Fruit fly (Drosophila melanogaster): ENCODE measurements around the gene Rrp6.

Rrp6 gene

DNA sequence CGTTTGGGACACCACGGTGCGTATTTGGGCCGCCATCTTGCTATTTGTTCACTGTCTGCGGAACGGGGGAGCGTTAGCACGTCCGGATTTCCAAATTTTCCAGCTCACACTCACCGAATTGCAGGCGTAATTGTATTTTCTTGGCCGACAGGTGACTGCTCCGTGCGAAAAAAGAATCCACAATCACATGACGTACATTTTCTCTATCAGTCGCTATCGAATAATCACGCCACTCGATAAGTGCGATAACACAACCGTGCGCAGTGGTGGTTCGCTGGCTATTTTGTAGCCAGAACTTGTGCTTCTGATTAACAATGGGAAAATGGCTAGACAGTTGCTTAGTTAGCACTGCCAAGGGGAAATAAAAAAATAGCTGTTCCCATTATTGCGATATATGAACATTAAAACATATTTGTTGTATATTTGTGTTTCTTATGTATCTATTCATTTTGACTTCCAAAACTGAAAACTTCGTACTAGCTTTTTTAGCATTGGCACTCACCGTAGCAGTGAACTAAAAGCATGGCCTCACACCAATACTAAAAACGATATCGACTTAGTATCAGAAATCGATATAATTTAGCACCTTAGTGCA lies 17.9 kb upstream of the Rrp6 start, which contains the start of gene VhaPPA1-1 (continued):
- TF ChIP-seq Six4 (GFP tag; optimal IDR thresholded peaks at IDR 0.05) (no peak), CG12104 (GFP tag; optimal IDR thresholded peaks at IDR 0.05) (no peak), CG7786 (GFP tag; optimal IDR thresholded peaks at IDR 0.05) (no peak), Mes4 (GFP tag; optimal IDR thresholded peaks at IDR 0.05) (no peak), CG12299 (tag; optimal IDR thresholded peaks at IDR 0.05) (peak; percentile 21), CG3838 (GFP tag; optimal IDR thresholded peaks at IDR 0.05) (no peak), Dip2 (GFP tag; IDR thresholded peaks at IDR 0.05) (no peak), CG42726 (GFP tag; IDR thresholded peaks at IDR 0.05; ENCODE audit: partially characterized antibody) (no peak), CG12744 (GFP tag; optimal IDR thresholded peaks at IDR 0.05) (no peak), en (GFP tag; optimal IDR thresholded peaks at IDR 0.05) (no peak), Hr78 (GFP tag; optimal IDR thresholded peaks at IDR 0.05) (no peak), CG8290 (GFP tag; optimal IDR thresholded peaks at IDR 0.05) (no peak), CG8290 (tag; optimal IDR thresholded peaks at IDR 0.05) (peak in 1 of 2 experiments; percentile 2), salm (tag; optimal IDR thresholded peaks at IDR 0.05) (no peak), CG16815 (GFP tag; optimal IDR thresholded peaks at IDR 0.05) (no peak), CG2202 (tag; optimal IDR thresholded peaks at IDR 0.05) (peak; percentile 2), TFAM (GFP tag; optimal IDR thresholded peaks at IDR 0.05) (no peak), Ada2b (GFP tag; IDR thresholded peaks at IDR 0.05) (0 out of 2 replicates have a peak, but pooled peaks have one; percentile 14), PHDP (tag; optimal IDR thresholded peaks at IDR 0.05) (no peak), Kr (GFP tag; optimal IDR thresholded peaks at IDR 0.05) (no peak), pita (GFP tag; optimal IDR thresholded peaks at IDR 0.05) (peak; percentile 78), NFAT (GFP tag; IDR thresholded peaks at IDR 0.05) (no peak), CG10462 (GFP tag; optimal IDR thresholded peaks at IDR 0.05) (no peak), CG13123 (GFP tag; optimal IDR thresholded peaks at IDR 0.05) (no peak), Fer2 (tag; optimal IDR thresholded peaks at IDR 0.05) (no peak), gfzf (GFP tag; optimal IDR thresholded peaks at IDR 0.05) (peak; percentile 51), CG13287 (GFP tag; IDR thresholded peaks at IDR 0.05; ENCODE audit: partially characterized antibody) (peak; percentile 36), B-H1 (GFP tag; IDR thresholded peaks at IDR 0.05) (no peak), so (GFP tag; IDR thresholded peaks at IDR 0.05) (no peak), lola (GFP tag; optimal IDR thresholded peaks at IDR 0.05) (peak in 1 of 3 experiments; percentile 42), Lim3 (GFP tag; IDR thresholded peaks at IDR 0.05) (no peak), pb (GFP tag; optimal IDR thresholded peaks at IDR 0.05) (no peak), CG14860 (GFP tag; IDR thresholded peaks at IDR 0.05; ENCODE audit: partially characterized antibody) (peak; percentile 68; the same call in 2 of the 3 replicates), CG15479 (GFP tag; optimal IDR thresholded peaks at IDR 0.05) (no peak), shn (GFP tag; optimal IDR thresholded peaks at IDR 0.05) (no peak), Spps (tag; optimal IDR thresholded peaks at IDR 0.05) (no peak), CG10366 (GFP tag; IDR thresholded peaks at IDR 0.05) (no peak), CG11723 (GFP tag; optimal IDR thresholded peaks at IDR 0.05) (no peak), CG13775 (GFP tag; optimal IDR thresholded peaks at IDR 0.05) (peak; percentile 35), CG6254 (GFP tag; optimal IDR thresholded peaks at IDR 0.05) (no peak), CG5953 (GFP tag; IDR thresholded peaks at IDR 0.05) (no peak), CG18011 (GFP tag; optimal IDR thresholded peaks at IDR 0.05) (peak; percentile 17), Hsf (GFP tag; optimal IDR thresholded peaks at IDR 0.05) (peak; percentile 18), lbe (GFP tag; optimal IDR thresholded peaks at IDR 0.05) (no peak), Fer3 (tag; optimal IDR thresholded peaks at IDR 0.05) (no peak), mirr (GFP tag; optimal IDR thresholded peaks at IDR 0.05) (no peak), CG12155 (GFP tag; optimal IDR thresholded peaks at IDR 0.05) (no peak), Bgb (GFP tag; IDR thresholded peaks at IDR 0.05; ENCODE audit: partially characterized antibody) (no peak; the same call in 1 of the 2 replicates), CG1602 (GFP tag; optimal IDR thresholded peaks at IDR 0.05) (no peak), CG1647 (GFP tag; optimal IDR thresholded peaks at IDR 0.05) (no peak)
